Worm (Caenorhabditis elegans) whole organism, mixed stage, embryonic: ENCODE results near the gene C50B8.6.

ENCODE experiments used
- blmp-1 ChIP-seq: fragments of 150-350 bp; optimal IDR thresholded peaks from 2 replicates; lab custom pipeline; 2014; ENCODE audit warnings: missing biosample characterization, missing genetic modification characterization
- mab-5 ChIP-seq: fragments of 150-350 bp; optimal IDR thresholded peaks from 2 replicates; lab custom pipeline; 2014; ENCODE audit warnings: missing biosample characterization, missing genetic modification characterization
- sptf-1 ChIP-seq: sonication (generic microtip); optimal IDR thresholded peaks from 2 replicates; lab custom pipeline; 2017; ENCODE audit warnings: mild to moderate bottlenecking, missing genetic modification characterization, moderate library complexity, missing compliant biosample characterization
- unc-120 ChIP-seq: sonication (generic microtip); optimal IDR thresholded peaks from 2 replicates; lab custom pipeline; 2017; ENCODE audit warnings: missing genetic modification characterization, missing compliant biosample characterization; ENCODE audit not compliant: poor library complexity, severe bottlenecking
- unc-62 ChIP-seq: fragments of 150-350 bp; optimal IDR thresholded peaks from 2 replicates; lab custom pipeline; 2014; ENCODE audit warnings: missing biosample characterization, missing genetic modification reagents, missing genetic modification characterization

- TF ChIP-seq unc-62 (GFP tag; lab: Kevin White, UChicago), result no peak
- TF ChIP-seq sptf-1 (tag; lab: Kevin White, UChicago), result no peak
- TF ChIP-seq mab-5 (tag; lab: Kevin White, UChicago), result no peak
- TF ChIP-seq unc-120 (tag; lab: Kevin White, UChicago), result no peak
- TF ChIP-seq blmp-1 (tag; lab: Kevin White, UChicago), result no peak
Observed at ce11 chrV:13619752-13620151, 41.0 kb downstream of the C50B8.6 start, which contains the start of gene srd-11.
